Fruit fly (Drosophila melanogaster): ENCODE results near the gene peb.

The peb gene

DNA sequence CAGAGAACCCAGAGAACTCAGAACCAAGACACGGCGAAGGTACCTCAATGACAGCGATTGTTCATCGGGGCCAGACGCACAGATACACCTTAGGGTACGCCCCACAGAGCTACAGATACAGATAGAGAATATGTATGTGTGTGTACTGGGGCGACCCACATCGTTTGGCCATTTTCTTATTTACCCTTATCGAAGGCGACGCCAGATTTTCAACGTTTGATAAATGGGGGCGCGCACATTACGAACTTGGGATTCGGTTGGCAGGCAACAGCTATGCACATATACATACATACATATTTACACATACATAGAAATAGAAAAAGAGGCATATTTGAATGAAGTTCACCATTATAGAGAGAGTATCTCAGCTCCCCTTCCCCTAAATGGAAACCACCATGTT, 10.9 kb upstream of the peb start:
- no peak for TF ChIP-seq CG17801 (GFP tag; optimal IDR thresholded peaks at IDR 0.05; ENCODE audit: partially characterized antibody)

DNA sequence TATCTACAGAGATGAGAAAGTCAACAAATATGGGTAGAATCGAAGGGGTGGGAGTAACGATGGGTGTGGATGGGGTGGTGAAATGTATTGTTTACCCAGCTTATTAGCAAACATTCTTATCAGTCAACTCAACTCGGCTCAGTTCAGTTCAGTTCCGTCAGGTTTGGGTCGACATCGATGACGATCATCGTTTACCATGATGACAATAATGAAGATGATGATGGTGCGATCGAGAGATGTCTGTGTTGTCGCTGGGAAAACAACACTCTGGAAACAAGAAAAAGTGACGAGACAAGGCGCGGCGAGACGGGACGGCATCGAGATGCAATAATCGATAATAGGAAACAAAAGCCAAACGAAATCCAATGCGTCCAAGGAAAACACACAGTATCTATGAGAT, 7.6 kb upstream of the peb start:
- TF ChIP-seq CG17801 (GFP tag; optimal IDR thresholded peaks at IDR 0.05; ENCODE audit: partially characterized antibody) = no peak

DNA sequence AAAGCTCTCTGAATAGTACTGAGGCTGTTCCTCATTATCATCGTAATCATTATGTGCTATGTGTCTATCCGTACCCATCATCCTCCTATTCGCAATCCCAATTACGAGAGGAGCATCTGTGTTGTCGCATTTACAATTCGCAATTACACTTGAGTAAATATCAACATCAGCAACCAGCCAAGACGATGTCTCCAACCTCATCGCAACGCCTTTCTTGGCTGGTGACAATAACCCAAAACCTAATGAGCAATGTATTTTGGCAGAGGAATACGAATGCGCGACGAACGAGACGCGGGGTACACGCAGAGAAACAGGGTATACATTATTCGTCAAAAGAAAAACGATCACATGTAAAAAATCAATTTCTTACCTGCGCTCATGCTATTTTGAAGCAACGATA, 6.9 kb upstream of the peb start:
- TF ChIP-seq CG17801 (GFP tag; optimal IDR thresholded peaks at IDR 0.05; ENCODE audit: partially characterized antibody) = no peak

DNA sequence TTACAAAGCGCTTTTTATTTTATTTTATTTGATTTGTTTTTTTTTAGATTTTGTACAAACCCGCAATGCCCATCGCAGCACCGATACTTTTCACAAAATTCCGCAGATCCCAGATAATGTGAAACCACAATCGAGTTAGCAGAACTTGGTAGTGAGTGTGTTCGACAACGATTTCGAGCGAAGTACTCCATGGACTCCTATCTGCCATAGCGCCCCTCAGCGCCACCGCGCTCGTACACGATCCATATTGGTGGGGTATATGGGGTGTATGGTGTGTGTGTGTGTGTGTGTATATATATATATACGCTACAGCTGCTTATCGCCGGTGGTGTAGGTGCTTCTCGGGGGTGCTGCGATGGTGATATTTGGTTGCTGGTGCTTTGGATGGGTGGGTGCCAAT, 4.9 kb upstream of the peb start:
- TF ChIP-seq CG17801 (GFP tag; optimal IDR thresholded peaks at IDR 0.05; ENCODE audit: partially characterized antibody) = no peak

DNA sequence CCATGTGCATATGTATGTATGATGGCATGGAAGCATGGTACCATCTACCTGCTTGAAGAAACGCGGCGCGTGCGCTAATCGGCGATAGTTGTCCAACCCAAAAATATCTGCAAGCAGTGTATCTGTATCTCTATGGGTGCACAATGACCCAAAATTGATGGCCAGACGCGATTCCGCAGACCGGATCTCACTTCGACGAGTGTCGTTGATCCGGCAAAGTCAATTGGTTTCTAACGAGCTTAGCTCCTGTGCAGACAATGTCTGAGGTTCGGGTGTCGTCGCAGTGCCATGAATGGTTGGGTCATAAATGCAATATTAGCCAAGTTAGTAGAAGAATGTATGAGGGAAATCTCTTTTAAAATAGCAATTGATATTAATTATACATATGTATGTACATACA, 3.8 kb upstream of the peb start:
- no peak for TF ChIP-seq CG17801 (GFP tag; optimal IDR thresholded peaks at IDR 0.05; ENCODE audit: partially characterized antibody)

DNA sequence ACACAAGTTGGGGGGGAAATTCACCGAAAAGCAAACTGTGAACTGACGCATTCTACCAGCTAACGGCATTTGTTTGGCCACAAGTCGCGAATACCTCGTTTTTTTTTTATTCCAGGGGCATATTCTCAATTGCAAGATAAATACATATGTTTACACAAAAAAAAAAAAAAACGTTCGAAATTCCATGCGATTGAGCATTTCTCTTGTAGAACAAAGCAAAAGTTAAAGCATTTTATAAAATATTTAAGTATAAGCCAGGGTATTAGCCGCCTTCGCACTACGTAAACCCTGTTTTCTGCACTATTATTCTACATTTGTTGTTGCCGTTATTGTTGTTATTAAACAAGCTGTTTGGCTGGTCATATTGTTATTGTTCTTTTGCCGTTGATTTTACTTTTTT, 3.0 kb upstream of the peb start:
- TF ChIP-seq CG17801 (GFP tag; optimal IDR thresholded peaks at IDR 0.05; ENCODE audit: partially characterized antibody) = no peak

DNA sequence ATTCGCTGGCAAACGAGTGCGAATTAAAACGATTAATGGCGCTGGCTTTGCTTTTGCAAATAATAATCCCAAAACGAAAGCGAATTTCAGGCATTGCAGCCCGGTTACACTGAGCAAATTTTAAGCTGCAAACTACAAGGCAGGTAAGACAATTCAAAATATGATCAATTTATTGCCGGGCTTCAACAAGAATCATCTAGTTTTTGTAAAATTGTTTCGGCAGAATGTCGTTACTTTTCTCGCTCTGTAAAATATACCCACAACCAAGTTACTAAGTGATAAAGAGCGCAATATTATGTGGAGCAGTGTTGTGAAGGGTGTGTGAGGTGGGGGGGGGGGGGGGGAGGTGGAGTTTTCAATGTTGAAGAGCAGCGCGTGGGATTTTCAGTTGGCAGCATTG, 2.4 kb upstream of the peb start:
- TF ChIP-seq CG17801 (GFP tag; optimal IDR thresholded peaks at IDR 0.05; ENCODE audit: partially characterized antibody) = peak; percentile 16

DNA sequence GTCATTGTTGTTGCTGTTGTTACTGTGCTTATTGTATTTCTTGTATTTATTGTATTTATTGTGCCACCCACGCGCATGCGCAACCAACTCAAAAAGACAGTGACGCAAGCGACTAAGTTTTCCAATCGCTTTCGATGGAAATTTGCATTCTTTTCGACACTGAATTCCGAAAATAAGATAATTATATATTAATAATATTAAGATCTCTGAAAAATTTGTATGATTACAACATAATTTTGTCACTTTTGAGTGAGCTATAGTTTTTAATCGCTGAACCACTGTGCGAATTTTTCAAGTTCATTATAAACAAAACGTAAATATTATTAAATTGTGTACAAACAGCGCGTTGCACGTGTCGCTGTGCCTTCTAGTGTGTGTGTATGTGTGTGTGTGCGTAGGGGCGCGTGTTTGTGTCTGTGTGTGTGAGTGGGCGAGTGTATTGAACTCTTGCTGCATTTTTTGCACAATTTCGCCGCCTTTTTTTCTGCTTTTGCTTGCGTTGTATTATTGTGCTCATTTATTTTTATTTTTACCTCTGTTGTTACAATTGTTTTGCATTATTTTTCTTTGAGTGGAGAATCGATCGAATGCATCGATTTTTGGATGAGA, 1.6 kb upstream of the peb start:
- TF ChIP-seq CG17801 (GFP tag; optimal IDR thresholded peaks at IDR 0.05; ENCODE audit: partially characterized antibody) = peak; percentile 56

DNA sequence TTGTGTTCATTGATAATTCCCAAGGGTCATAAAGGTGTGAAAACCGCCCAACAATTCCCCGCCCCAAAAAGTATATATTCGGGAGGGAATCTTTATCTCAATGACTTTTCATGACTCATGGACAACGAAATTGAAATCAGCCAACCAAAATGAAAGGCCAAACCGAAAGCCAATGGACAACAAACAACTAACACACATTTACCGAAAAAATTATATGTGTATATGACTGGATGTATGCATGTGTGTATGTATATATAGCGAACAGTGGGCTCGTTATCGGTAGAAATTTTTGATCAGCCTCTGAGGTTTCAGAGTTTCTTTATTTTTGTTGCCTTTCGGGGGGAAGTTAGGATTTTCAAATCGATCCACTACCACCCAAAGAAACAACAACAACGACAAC, 1.5 kb downstream of the peb start:
- TF ChIP-seq CG17801 (GFP tag; optimal IDR thresholded peaks at IDR 0.05; ENCODE audit: partially characterized antibody) = no peak

DNA sequence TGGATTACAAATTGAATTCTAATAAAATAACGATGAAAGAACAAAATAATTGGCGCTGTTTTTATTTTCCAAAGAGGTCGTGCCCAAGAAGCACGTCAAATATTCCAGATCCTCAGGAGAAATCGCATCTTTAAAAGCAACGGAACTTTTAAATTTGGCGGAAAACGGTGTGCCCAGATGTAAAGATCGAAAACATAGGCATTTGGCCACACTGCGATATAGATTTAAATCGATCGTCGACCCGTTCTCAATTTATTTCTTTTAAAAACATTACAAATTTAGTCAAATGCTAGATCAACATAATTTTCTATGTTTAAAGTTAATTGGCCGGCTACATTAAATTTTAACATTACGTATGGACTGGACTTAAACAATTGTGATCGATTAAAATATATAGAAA, 9.8 kb downstream of the peb start:
- no peak for TF ChIP-seq CG17801 (GFP tag; optimal IDR thresholded peaks at IDR 0.05; ENCODE audit: partially characterized antibody)

DNA sequence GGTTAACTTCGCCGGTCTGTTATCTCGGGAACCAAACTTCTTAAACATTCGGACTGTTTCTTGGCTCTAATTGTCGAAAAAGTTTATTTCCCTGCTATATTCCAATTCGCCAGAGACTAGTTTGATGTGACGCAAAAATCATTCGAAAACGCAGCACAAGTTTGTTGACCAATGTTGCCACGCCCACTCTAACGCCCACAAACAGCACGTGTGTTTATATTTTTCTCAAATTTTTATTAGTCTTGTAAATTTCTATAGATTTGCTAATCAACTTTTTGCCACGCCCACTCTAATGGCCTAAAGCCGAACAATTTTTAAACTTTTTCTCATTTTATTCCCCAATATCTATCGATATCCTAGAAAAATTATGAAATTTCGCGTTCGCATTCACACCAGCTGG, 13.5 kb downstream of the peb start, which contains the start of gene Alms1b:
Alms1b (minus strand) TSS at position 101 of the 400 bp plus-strand sequence.
- no peak for TF ChIP-seq CG17801 (GFP tag; optimal IDR thresholded peaks at IDR 0.05; ENCODE audit: partially characterized antibody)

DNA sequence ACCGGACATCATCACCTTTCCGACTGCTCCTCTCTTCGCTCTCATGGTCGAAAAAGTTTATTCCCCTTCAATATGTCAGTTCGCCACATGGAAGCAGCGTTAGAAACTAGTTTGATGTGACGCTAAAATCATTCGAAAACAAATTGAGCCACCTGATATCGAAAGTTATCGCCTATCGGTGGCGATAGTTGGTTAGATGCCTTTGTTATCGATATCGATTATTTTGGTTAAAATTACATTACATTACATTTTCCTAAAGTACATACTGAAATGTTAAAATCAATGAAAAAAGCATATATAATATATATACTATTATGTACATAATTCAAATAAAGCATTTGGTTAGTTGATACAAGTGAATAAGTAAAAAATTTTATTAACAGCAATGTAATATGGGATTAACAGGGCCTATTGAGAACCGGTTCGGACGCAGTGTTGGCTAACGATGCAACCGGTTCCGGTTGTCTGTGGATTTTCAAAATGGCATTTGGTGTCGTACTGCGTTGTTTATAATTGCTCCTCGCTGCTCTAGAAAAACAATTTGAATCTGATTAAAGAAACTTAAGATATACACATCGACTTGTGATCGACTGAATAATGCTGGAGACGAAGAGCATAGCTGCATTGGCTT, 18.6 kb downstream of the peb start, which contains the start of the genes Alms1a and pon:
Alms1a (minus strand) TSS at position 149 of the 631 bp plus-strand sequence.
pon (plus strand) TSS at position 463 of the 631 bp plus-strand sequence.
- TF ChIP-seq CG17801 (GFP tag; optimal IDR thresholded peaks at IDR 0.05; ENCODE audit: partially characterized antibody) = no peak

DNA sequence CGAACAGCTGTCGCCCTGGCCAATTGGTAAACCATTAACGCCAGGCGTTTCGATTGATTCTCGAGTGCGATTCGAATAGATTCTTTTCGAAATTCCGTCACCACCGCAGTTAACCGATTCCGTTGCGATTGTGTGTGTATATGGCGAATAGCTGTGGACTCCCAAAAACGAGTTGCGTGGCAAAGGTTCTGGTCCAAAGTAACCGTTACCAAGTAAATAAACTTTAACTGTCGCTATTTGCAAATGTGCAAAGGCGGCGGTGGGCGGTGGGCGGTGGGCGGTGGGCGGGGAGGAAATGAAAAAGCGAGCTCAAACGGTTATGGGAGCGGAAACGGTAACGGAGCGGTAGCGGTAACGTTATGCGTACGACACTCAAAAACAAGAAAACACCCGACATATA, 26.5 kb downstream of the peb start, which contains the start of gene CG3081:
CG3081 (minus strand) TSS at position 101 of the 400 bp plus-strand sequence.
- TF ChIP-seq CG17801 (GFP tag; optimal IDR thresholded peaks at IDR 0.05; ENCODE audit: partially characterized antibody) = no peak

DNA sequence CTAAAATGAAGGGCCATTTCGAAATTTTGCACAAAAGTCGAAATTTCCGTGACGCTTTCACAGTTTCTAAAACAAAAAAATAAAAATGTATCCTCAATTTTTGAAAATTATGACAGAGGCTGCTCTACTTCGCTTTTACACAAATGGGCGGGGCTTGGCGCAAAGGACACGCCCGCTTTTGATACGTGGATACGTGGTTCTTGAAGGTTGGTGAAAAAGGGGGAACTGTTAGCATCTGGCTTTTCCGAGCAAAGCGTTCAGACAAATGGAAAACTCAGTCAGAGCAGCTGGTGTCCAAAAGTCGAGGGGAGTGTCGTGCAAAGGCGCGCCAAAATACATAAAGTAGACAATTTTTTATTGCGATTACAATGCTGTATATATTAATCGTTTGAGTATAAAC, 27.4 kb downstream of the peb start, which contains the start of gene CG3062:
CG3062 (minus strand) TSS at position 101 of the 400 bp plus-strand sequence.
- no peak for TF ChIP-seq CG17801 (GFP tag; optimal IDR thresholded peaks at IDR 0.05; ENCODE audit: partially characterized antibody)

DNA sequence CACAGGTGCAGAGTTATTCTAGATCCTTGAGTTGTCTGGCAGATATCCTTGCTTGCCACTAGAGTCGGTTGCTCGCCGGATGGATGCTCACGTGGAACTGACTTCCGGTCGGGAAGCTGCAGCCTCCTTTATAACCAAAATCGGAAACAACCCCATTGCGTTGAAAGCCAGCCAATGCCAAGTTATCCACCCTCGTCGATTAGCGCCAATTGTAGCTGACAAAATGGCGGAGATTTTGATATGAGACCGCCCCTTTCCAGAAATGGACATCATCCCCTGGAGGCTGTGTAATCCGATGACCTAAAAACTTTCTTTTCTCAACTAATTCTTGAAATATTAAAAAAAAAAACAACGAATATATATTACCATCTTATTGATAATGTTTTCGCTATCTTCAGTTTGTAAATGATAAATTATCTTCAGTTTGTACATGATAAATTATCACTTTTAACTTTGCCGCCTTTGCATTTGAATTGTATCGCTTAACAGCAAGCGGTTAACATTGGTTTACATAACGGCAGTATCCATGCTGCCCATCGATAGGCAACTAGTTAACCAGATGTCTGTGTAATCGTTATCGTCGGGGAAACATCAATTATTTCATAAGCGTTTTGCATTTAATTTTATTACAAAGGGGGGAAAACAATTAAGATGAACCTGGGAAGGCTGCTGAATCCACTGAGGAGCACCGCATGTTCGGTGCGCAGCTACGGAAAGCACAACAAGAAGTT, 30.1 kb downstream of the peb start, which contains the start of the genes HLH4C and mRpL30:
HLH4C (minus strand) TSS at position 99 of the 731 bp plus-strand sequence.
mRpL30 (plus strand) TSS at position 556 of the 731 bp plus-strand sequence.
- TF ChIP-seq CG17801 (GFP tag; optimal IDR thresholded peaks at IDR 0.05; ENCODE audit: partially characterized antibody) = peak; percentile 3

DNA sequence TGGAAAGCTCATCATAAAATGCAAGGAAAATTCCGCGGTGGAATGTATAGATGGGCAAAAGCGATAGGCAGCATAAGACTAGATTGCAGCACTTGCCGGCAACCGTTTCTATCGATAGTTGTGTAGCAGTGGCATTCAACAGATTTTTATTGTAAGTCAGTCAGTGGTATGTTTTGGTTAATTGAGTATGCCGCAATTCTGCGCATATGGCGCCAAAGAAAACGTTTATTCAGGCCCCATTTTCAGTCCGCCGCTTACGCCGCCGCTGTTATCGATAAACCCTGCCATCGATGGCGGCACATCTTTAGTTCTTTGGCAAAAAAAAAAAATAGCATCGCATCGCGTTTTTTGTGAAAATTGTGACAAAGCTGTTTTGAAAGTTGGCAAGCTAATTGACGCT, 32.4 kb downstream of the peb start, which contains the start of the genes Cbp80 and Torsin:
Cbp80 (plus strand) TSS at position 265 of the 400 bp plus-strand sequence.
Torsin (minus strand) TSS at position 282 of the 400 bp plus-strand sequence.
- TF ChIP-seq CG17801 (GFP tag; optimal IDR thresholded peaks at IDR 0.05; ENCODE audit: partially characterized antibody) = peak; percentile 61

Measured in ovary, adult (tissue).